Fruit fly (Drosophila melanogaster) S2 (cell line): ENCODE results near the gene Myo61F.

Experiments used
- CG8478 ChIP-seq: fragments of >200 bp; optimal IDR thresholded peaks from 2 replicates; lab custom pipeline; 2018
- CTCF ChIP-seq, 2 experiments: fragments of >200 bp; optimal IDR thresholded peaks; 2 replicates each; lab custom pipeline; 2018

- TF ChIP-seq CG8478 (no peak), CTCF (optimal IDR thresholded peaks at IDR 0.05; lab: Kevin White, UChicago) (no peak)
Observed at dm6 chr3L:1368201-1368617, 49.9 kb downstream of the Myo61F start.
